Worm (Caenorhabditis elegans): ENCODE data around the gene clec-118.

Gene clec-118

ce11 chrII:580189-580643 lies 32.0 kb downstream of the clec-118 start, which contains the start of the genes cdc-37 and W08F4.3:
Gene cdc-37 (minus strand): TSS chrII:580593.
Gene W08F4.3 (plus strand): TSS chrII:580602.
- TF ChIP-seq ahr-1 (tag; optimal IDR thresholded peaks at IDR 0.05) (no peak), rnt-1 (tag; optimal IDR thresholded peaks at IDR 0.05) (no peak), tbx-7 (tag; optimal IDR thresholded peaks at IDR 0.05) (no peak), unc-42 (tag; optimal IDR thresholded peaks at IDR 0.05) (peak; percentile 7), T23F11.4 (GFP tag; optimal IDR thresholded peaks at IDR 0.05) (no peak), nhr-11 (tag; optimal IDR thresholded peaks at IDR 0.05) (no peak), ceh-18 (tag; optimal IDR thresholded peaks at IDR 0.05) (no peak), ceh-45 (GFP tag; IDR thresholded peaks at IDR 0.05) (no peak)

ce11 chrII:578803-579202 lies 33.5 kb downstream of the clec-118 start:
- TF ChIP-seq unc-86 (tag; optimal IDR thresholded peaks at IDR 0.05): no peak
- TF ChIP-seq sdc-2 (tag; optimal IDR thresholded peaks at IDR 0.05): no peak
- no peak for TF ChIP-seq unc-3 (GFP tag; conservative IDR thresholded peaks at IDR 0.05)
- no peak for TF ChIP-seq unc-3 (tag; optimal IDR thresholded peaks at IDR 0.05)
- TF ChIP-seq ceh-22 (tag; optimal IDR thresholded peaks at IDR 0.05): no peak
- no peak for TF ChIP-seq gmeb-2 (tag; optimal IDR thresholded peaks at IDR 0.05)
- no peak for TF ChIP-seq lim-6 (tag; optimal IDR thresholded peaks at IDR 0.05)
- TF ChIP-seq ceh-18 (tag; optimal IDR thresholded peaks at IDR 0.05): no peak
- TF ChIP-seq lin-11 (tag; optimal IDR thresholded peaks at IDR 0.05): no peak
- no peak for TF ChIP-seq fax-1 (tag; optimal IDR thresholded peaks at IDR 0.05)
- no peak for TF ChIP-seq hlh-13 (GFP tag; optimal IDR thresholded peaks at IDR 0.05)
- TF ChIP-seq pqm-1 (tag; optimal IDR thresholded peaks at IDR 0.05): no peak
- TF ChIP-seq ahr-1 (tag; optimal IDR thresholded peaks at IDR 0.05): no peak
- no peak for TF ChIP-seq nhr-232 (tag; optimal IDR thresholded peaks at IDR 0.05)
- no peak for TF ChIP-seq tbx-2 (tag; optimal IDR thresholded peaks at IDR 0.05)
- no peak for TF ChIP-seq elt-4 (tag; optimal IDR thresholded peaks at IDR 0.05)
- TF ChIP-seq ref-2 (tag; optimal IDR thresholded peaks at IDR 0.05): no peak
- TF ChIP-seq T23F11.4 (GFP tag; optimal IDR thresholded peaks at IDR 0.05): no peak
- no peak for TF ChIP-seq nhr-11 (tag; optimal IDR thresholded peaks at IDR 0.05)
- no peak for TF ChIP-seq ztf-16 (tag; optimal IDR thresholded peaks at IDR 0.05)
- TF ChIP-seq ama-1 (optimal IDR thresholded peaks at IDR 0.05): no peak

DNA sequence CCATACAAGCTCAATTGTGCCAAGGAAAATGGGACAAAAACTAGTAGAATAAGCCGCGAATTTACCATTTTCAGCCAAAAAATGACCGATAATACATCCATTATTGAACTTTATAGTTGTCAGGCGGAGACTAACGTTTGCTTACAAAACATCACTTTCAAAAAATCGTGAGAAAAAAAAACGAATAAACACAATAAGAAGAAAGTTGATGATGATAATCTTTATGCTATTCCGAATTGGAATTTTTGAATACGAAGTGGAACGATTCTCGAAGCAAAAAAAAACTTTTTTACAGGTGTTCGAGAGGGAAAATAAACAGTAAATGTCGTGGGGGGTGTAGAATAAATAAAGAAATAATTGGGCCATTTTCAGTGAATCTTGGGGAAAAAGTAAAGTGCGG lies 34.6 kb downstream of the clec-118 start, which contains the start of gene W08F4.7:
TSS of gene W08F4.7 (minus strand) at position 101 of the 400 bp plus-strand sequence.
- no peak for TF ChIP-seq F13H6.1 (tag; optimal IDR thresholded peaks at IDR 0.05)
- no peak for TF ChIP-seq ets-4 (tag; optimal IDR thresholded peaks at IDR 0.05)
- TF ChIP-seq ztf-16 (tag; optimal IDR thresholded peaks at IDR 0.05): no peak
- TF ChIP-seq madf-2 (tag; optimal IDR thresholded peaks at IDR 0.05): no peak
- no peak for TF ChIP-seq ceh-18 (tag; optimal IDR thresholded peaks at IDR 0.05)
- TF ChIP-seq elt-2 (tag; optimal IDR thresholded peaks at IDR 0.05): no peak
- TF ChIP-seq ref-2 (tag; optimal IDR thresholded peaks at IDR 0.05): no peak
- TF ChIP-seq pag-3 (tag; optimal IDR thresholded peaks at IDR 0.05; ENCODE audit: borderline replicate concordance): no peak
- no peak for TF ChIP-seq nhr-232 (tag; optimal IDR thresholded peaks at IDR 0.05)

ce11 chrII:574064-574463 lies 38.2 kb downstream of the clec-118 start:
- no peak for TF ChIP-seq hlh-15 (tag; optimal IDR thresholded peaks at IDR 0.05)

ce11 chrII:573580-573979 lies 38.7 kb downstream of the clec-118 start:
- TF ChIP-seq dve-1 (tag; optimal IDR thresholded peaks at IDR 0.05): peak; percentile 91

ce11 chrII:572010-572409 lies 40.3 kb downstream of the clec-118 start, which contains the start of gene mlt-8:
Gene mlt-8 (minus strand): TSS chrII:572110.
- TF ChIP-seq pax-1 (tag; optimal IDR thresholded peaks at IDR 0.05): no peak
- no peak for TF ChIP-seq unc-42 (tag; optimal IDR thresholded peaks at IDR 0.05)
- no peak for TF ChIP-seq ceh-22 (tag; optimal IDR thresholded peaks at IDR 0.05)
- no peak for TF ChIP-seq unc-3 (GFP tag; conservative IDR thresholded peaks at IDR 0.05)
- no peak for TF ChIP-seq unc-3 (tag; optimal IDR thresholded peaks at IDR 0.05)
- no peak for TF ChIP-seq hlh-15 (tag; optimal IDR thresholded peaks at IDR 0.05)
- TF ChIP-seq rnt-1 (tag; optimal IDR thresholded peaks at IDR 0.05): no peak
- TF ChIP-seq ceh-34 (tag; optimal IDR thresholded peaks at IDR 0.05): no peak
- TF ChIP-seq nhr-11 (tag; optimal IDR thresholded peaks at IDR 0.05): no peak
- no peak for TF ChIP-seq pros-1 (tag; optimal IDR thresholded peaks at IDR 0.05)
- no peak for TF ChIP-seq nfya-1 (tag; optimal IDR thresholded peaks at IDR 0.05)
- TF ChIP-seq F13H6.1 (tag; optimal IDR thresholded peaks at IDR 0.05): no peak
- no peak for TF ChIP-seq gmeb-2 (tag; optimal IDR thresholded peaks at IDR 0.05)
- no peak for TF ChIP-seq ref-2 (tag; optimal IDR thresholded peaks at IDR 0.05)
- no peak for TF ChIP-seq dmd-4 (tag; optimal IDR thresholded peaks at IDR 0.05; ENCODE audit: borderline replicate concordance)
- no peak for TF ChIP-seq fax-1 (tag; optimal IDR thresholded peaks at IDR 0.05)
